Worm (Caenorhabditis elegans): ENCODE measurements around the gene M163.11.

M163.11 gene

ce11 chrX:14502116-14502587, 23.0 kb downstream of the M163.11 start (continued):
- TF ChIP-seq hlh-17 (GFP tag; optimal IDR thresholded peaks at IDR 0.05; ENCODE audit: borderline replicate concordance) (no peak), nhr-85 (tag) (peak; percentile 98), nhr-71 (tag; optimal IDR thresholded peaks at IDR 0.05) (peak; percentile 91), vab-15 (tag; optimal IDR thresholded peaks at IDR 0.05) (no peak)

- TF ChIP-seq blmp-1 (tag; optimal IDR thresholded peaks at IDR 0.05) (peak; percentile 40), rnt-1 (tag; optimal IDR thresholded peaks at IDR 0.05) (peak; percentile 28), ztf-11 (tag; optimal IDR thresholded peaks at IDR 0.05) (no peak), nhr-71 (tag; optimal IDR thresholded peaks at IDR 0.05) (peak; percentile 34), lin-14 (GFP tag; optimal IDR thresholded peaks at IDR 0.05) (peak; percentile 47)
Observed at ce11 chrX:14503282-14503681, 24.1 kb downstream of the M163.11 start.

DNA sequence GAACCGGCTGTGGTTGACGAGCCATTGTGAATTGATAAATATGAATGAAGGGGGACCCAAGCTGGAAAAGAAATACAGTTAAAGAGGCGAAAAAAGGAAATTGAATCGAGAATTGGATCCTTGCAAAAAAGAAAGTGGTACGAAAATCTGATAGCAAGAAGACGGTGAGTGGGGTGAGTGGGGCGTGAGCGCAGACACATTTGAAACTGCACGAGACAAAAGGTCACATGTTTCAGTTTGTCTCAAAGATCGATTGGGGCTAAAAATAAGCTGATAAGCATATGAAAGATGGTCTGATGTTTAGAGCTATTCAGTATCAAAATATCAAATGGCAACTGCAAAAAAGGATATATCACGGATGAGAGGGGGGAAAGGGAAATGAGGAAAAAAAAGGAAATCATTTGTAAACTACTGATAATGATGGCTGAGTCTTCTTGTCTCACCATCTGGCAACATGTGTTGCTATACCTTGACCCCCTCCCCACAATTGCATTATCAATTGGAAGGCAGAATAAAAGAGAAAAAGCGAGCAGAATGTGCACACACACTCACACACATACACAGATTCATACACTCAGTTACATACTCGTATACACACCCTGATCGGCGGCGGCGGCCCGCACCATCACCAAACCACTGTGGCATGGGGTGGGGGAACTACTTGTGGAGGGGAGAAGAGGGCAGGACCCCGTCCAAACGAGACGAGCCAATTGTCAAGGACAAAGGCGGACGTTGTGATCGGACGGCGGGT, 24.8 kb downstream of the M163.11 start, which contains the start of gene M163.1:
Gene M163.1, minus strand, starts transcription at position 25 of the 751 bp plus-strand sequence.
- TF ChIP-seq hpl-2 (GFP tag; optimal IDR thresholded peaks at IDR 0.05) (no peak), lir-3 (tag; optimal IDR thresholded peaks at IDR 0.05; ENCODE audit: poor library complexity) (no peak), ces-1 (GFP tag; optimal IDR thresholded peaks at IDR 0.05) (no peak), nhr-85 (tag) (peak; percentile 73), egl-27 (tag; optimal IDR thresholded peaks at IDR 0.05) (no peak), nhr-71 (tag; optimal IDR thresholded peaks at IDR 0.05) (peak; percentile 52), nhr-84 (tag; optimal IDR thresholded peaks at IDR 0.05) (no peak), F16B12.6 (tag; optimal IDR thresholded peaks at IDR 0.05) (no peak), irx-1 (tag; optimal IDR thresholded peaks at IDR 0.05) (no peak), pqm-1 (tag; optimal IDR thresholded peaks at IDR 0.05) (no peak), lin-14 (GFP tag; optimal IDR thresholded peaks at IDR 0.05) (peak; percentile 53), nhr-19 (GFP tag; conservative IDR thresholded peaks at IDR 0.05) (peak; percentile 37), pax-3 (tag; optimal IDR thresholded peaks at IDR 0.05) (no peak), hlh-4 (tag; optimal IDR thresholded peaks at IDR 0.05) (no peak), snu-23 (GFP tag; optimal IDR thresholded peaks at IDR 0.05) (no peak), ceh-90 (tag; optimal IDR thresholded peaks at IDR 0.05) (no peak), rnt-1 (tag; optimal IDR thresholded peaks at IDR 0.05) (peak; percentile 22), isw-1 (GFP tag; IDR thresholded peaks at IDR 0.05) (no peak), egl-13 (tag; optimal IDR thresholded peaks at IDR 0.05) (no peak), aly-2 (tag; optimal IDR thresholded peaks at IDR 0.05) (no peak), nhr-20 (tag; optimal IDR thresholded peaks at IDR 0.05) (peak; percentile 52), zip-4 (GFP tag; optimal IDR thresholded peaks at IDR 0.05) (no peak), lin-35 (GFP tag; optimal IDR thresholded peaks at IDR 0.05) (no peak), ztf-4 (tag; optimal IDR thresholded peaks at IDR 0.05) (no peak), snpc-4 (tag; optimal IDR thresholded peaks at IDR 0.05) (no peak), ztf-11 (tag; optimal IDR thresholded peaks at IDR 0.05) (peak in 1 of 2 experiments; percentile 30), nhr-237 (tag; optimal IDR thresholded peaks at IDR 0.05) (no peak), tbx-2 (tag; optimal IDR thresholded peaks at IDR 0.05) (no peak), ama-1 (optimal IDR thresholded peaks at IDR 0.05) (no peak), nhr-77 (tag; optimal IDR thresholded peaks at IDR 0.05) (no peak), ets-5 (GFP tag; IDR thresholded peaks at IDR 0.05) (no peak), mep-1 (tag; optimal IDR thresholded peaks at IDR 0.05) (no peak), efl-1 (optimal IDR thresholded peaks at IDR 0.05) (no peak), efl-1 (GFP tag; optimal IDR thresholded peaks at IDR 0.05 in 1 of 2) (no peak), nhr-28 (tag; optimal IDR thresholded peaks at IDR 0.05) (no peak), lsy-2 (tag; optimal IDR thresholded peaks at IDR 0.05) (no peak), elt-3 (tag; optimal IDR thresholded peaks at IDR 0.05) (no peak), C16A3.4 (tag; optimal IDR thresholded peaks at IDR 0.05) (no peak), unc-30 (tag; optimal IDR thresholded peaks at IDR 0.05) (no peak), fkh-8 (tag; optimal IDR thresholded peaks at IDR 0.05) (no peak), swsn-7 (tag; optimal IDR thresholded peaks at IDR 0.05) (no peak), sup-37 (GFP tag; optimal IDR thresholded peaks at IDR 0.05) (no peak), sox-4 (tag; optimal IDR thresholded peaks at IDR 0.05) (no peak), mab-9 (GFP tag; IDR thresholded peaks at IDR 0.05) (no peak), efl-3 (GFP tag; optimal IDR thresholded peaks at IDR 0.05) (no peak)
